Worm (Caenorhabditis elegans): ENCODE data around the gene C35C5.10.

Gene C35C5.10

DNA sequence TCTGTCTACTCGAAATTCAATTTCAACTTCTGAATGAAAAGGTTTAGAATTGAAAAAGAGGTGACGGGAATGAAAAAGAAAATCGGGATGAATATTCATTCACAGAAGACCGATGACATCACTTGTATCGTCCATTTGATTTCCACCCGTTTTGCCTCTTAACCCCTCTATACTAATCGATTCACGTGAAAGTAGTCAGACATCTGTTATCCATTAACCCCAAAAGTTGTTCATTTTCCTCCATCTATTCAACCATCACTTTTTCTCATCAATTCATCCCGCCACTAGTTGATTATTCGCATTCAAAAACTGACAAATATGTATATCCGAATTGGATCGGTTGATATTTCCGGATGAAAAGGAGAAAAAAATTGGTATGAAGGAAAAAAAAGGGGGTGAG, 36.5 kb downstream of the C35C5.10 start (continued):
- TF ChIP-seq egl-13 (tag; optimal IDR thresholded peaks at IDR 0.05): peak; percentile 20
- TF ChIP-seq unc-86 (tag; optimal IDR thresholded peaks at IDR 0.05): no peak
- TF ChIP-seq lsy-2 (tag; optimal IDR thresholded peaks at IDR 0.05): no peak
- TF ChIP-seq C04F5.9 (tag; optimal IDR thresholded peaks at IDR 0.05): no peak
- TF ChIP-seq sox-4 (tag; optimal IDR thresholded peaks at IDR 0.05): no peak
- peak; percentile 71 for TF ChIP-seq fkh-4 (tag; optimal IDR thresholded peaks at IDR 0.05; ENCODE audit: borderline replicate concordance)
- TF ChIP-seq vab-15 (tag; optimal IDR thresholded peaks at IDR 0.05): no peak
- TF ChIP-seq lin-35 (GFP tag; optimal IDR thresholded peaks at IDR 0.05): no peak
- no peak for TF ChIP-seq irx-1 (tag; optimal IDR thresholded peaks at IDR 0.05)
- no peak for TF ChIP-seq snu-23 (GFP tag; optimal IDR thresholded peaks at IDR 0.05)
- peak; percentile 23 for TF ChIP-seq lin-14 (GFP tag; optimal IDR thresholded peaks at IDR 0.05)
- no peak for TF ChIP-seq nhr-11 (tag; optimal IDR thresholded peaks at IDR 0.05)
- no peak for TF ChIP-seq elt-3 (tag; optimal IDR thresholded peaks at IDR 0.05)
- no peak for TF ChIP-seq lir-3 (tag; optimal IDR thresholded peaks at IDR 0.05; ENCODE audit: poor library complexity)
- TF ChIP-seq nhr-28 (tag; optimal IDR thresholded peaks at IDR 0.05): no peak
- TF ChIP-seq pag-3 (tag; optimal IDR thresholded peaks at IDR 0.05; ENCODE audit: borderline replicate concordance, insufficient read depth): no peak
- TF ChIP-seq efl-1 (optimal IDR thresholded peaks at IDR 0.05): no peak
- no peak for TF ChIP-seq efl-1 (GFP tag; optimal IDR thresholded peaks at IDR 0.05 in 1 of 2)
- TF ChIP-seq mdl-1 (tag; optimal IDR thresholded peaks at IDR 0.05): no peak

DNA sequence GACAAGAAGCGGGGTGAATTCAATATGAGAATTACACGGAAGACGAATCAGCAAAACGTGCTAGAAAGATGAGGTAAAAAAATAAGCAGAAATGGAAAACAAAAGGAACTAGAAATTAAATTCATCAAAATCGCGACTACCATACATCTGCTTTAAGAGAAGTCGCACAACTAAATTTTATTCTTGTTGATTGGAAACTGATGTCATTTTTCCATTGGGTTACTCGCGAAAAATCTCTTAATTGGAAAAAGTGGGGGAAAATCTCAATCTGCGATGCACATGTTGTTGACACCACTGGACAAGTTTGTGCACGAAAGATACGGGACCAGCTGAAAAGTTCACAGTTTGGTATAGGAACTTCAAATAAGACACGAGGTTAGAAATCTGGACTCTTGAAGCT, 40.8 kb downstream of the C35C5.10 start:
- TF ChIP-seq fkh-4 (tag; optimal IDR thresholded peaks at IDR 0.05; ENCODE audit: borderline replicate concordance) (peak; percentile 89), lin-15B (tag; optimal IDR thresholded peaks at IDR 0.05) (no peak), dsc-1 (tag; optimal IDR thresholded peaks at IDR 0.05) (peak; percentile 97)

DNA sequence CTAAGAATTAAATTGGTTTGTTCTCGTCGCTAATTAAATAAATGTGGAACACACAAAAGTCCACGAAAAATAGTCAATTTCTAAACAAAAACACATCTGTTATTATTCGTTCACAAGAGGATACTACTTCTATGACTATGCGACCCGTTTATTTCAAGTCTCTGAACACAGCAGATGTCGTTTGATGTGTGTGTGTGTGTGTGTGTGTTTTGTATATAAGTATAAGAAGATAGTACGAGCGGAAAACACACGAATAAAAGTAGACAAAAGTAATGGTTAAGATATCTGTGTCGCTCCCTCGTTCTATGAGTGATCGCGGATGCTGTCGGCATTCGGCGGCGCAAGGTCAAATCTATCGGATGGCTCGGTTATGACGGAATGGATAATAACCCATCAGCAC, 42.8 kb downstream of the C35C5.10 start:
- TF ChIP-seq nhr-85 (tag) (peak; percentile 72), elt-3 (tag; optimal IDR thresholded peaks at IDR 0.05) (peak in 1 of 6 experiments; percentile 23), nhr-71 (tag; optimal IDR thresholded peaks at IDR 0.05) (peak; percentile 22), nhr-19 (GFP tag; conservative IDR thresholded peaks at IDR 0.05) (peak; percentile 29; the same call in 1 of the 2 replicates), sptf-1 (tag; optimal IDR thresholded peaks at IDR 0.05) (no peak), ceh-82 (tag; optimal IDR thresholded peaks at IDR 0.05) (no peak), egl-27 (tag; optimal IDR thresholded peaks at IDR 0.05) (no peak), blmp-1 (tag; optimal IDR thresholded peaks at IDR 0.05) (peak; percentile 6), snu-23 (GFP tag; optimal IDR thresholded peaks at IDR 0.05) (peak; percentile 16), lin-14 (GFP tag; optimal IDR thresholded peaks at IDR 0.05) (peak; percentile 57)

DNA sequence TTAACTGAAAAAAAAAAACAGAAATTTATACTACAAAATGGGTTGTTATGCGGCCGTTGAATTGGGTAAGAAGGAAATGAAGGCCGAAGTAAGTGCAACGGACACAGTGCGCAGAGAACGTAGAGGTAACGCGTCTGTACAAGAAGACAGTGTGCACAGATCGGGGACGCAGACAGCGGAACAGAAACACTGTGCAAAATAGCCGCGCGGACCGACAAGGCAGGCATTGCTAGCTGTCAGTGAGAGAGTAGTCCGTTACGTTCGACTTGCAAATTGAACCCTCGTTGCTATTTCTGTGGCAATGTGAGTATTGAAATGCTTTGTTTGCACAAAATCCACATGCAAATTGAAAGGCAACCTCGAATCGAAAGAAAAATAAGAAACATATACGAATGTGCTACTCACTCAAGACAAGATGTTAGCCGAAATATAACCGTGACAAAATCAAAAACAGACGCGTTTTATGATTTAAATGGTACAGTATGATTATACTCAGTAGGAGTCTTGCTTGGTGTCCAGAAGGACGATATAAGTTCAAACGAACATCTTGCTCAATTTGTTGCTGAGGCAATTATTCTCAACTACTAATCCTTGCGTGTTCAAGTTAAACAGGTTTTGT, 44.6 kb downstream of the C35C5.10 start:
- TF ChIP-seq elt-3 (tag; optimal IDR thresholded peaks at IDR 0.05): no peak
- TF ChIP-seq fkh-4 (tag; optimal IDR thresholded peaks at IDR 0.05; ENCODE audit: borderline replicate concordance): peak; percentile 0
- no peak for TF ChIP-seq ama-1 (optimal IDR thresholded peaks at IDR 0.05)
- TF ChIP-seq dsc-1 (tag; optimal IDR thresholded peaks at IDR 0.05): peak; percentile 67
- no peak for TF ChIP-seq alr-1 (tag; optimal IDR thresholded peaks at IDR 0.05; ENCODE audit: borderline replicate concordance)
- no peak for TF ChIP-seq unc-130 (tag; optimal IDR thresholded peaks at IDR 0.05)
- no peak for TF ChIP-seq C04F5.9 (tag; optimal IDR thresholded peaks at IDR 0.05)
- peak; percentile 17 for TF ChIP-seq mep-1 (tag; optimal IDR thresholded peaks at IDR 0.05)
- no peak for TF ChIP-seq sptf-1 (tag; optimal IDR thresholded peaks at IDR 0.05)
- TF ChIP-seq lin-35 (GFP tag; optimal IDR thresholded peaks at IDR 0.05): no peak
